Fruit fly (Drosophila melanogaster): Measurements from ENCODE around the gene sloth1.

- TF ChIP-seq kay (GFP tag; ENCODE audit: borderline replicate concordance) (no peak), toe (GFP tag; optimal IDR thresholded peaks at IDR 0.05) (no peak), cic (GFP tag; optimal IDR thresholded peaks at IDR 0.05) (no peak), Crg-1 (GFP tag; optimal IDR thresholded peaks at IDR 0.05) (no peak), CG7101 (tag; optimal IDR thresholded peaks at IDR 0.05) (no peak), CG14711 (tag; optimal IDR thresholded peaks at IDR 0.05) (no peak), CG33017 (tag; optimal IDR thresholded peaks at IDR 0.05) (no peak), pad (GFP tag; optimal IDR thresholded peaks at IDR 0.05) (no peak), bab1 (GFP tag; optimal IDR thresholded peaks at IDR 0.05) (no peak)
These were observed 23.7 kb downstream of the sloth1 start for dm6 chrX:7034892-7035291.

Measured in whole organism, adult.